Fruit fly (Drosophila melanogaster): ENCODE data around the gene cpo.
A peak's percentile ranks its signal among the peaks of the same experiment; 100 is the strongest.

The cpo gene

DNA sequence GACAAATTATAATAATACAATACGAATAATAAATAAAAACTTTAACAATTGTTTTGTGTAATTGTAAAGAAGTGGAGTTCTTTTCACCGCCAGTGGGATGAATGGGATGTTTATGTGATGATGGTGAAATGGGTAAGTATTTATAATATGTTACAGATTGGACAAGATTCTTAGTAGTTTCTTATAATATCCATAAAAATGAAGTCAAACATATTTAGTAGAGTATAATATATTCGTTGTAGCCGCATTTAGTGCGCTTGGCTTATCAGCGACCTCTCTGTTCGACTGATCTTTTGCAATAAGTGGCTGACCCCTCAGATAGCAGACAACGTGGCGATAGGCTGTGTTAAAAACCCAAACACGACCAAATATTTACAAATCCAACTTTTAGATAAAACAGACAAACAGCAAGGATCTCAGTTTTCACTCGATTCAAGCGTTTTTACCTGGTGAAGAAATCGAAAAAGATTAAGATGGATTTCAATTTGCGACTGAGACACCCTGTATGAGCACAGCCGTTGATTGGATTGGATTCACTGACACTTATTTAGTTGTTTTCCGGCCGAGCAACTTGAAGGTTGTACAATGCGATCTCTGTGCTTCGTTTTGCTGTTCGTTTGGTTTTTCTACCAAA lies 99.3 kb downstream of the cpo start, which contains the start of gene DNaseII:
Gene DNaseII, plus strand, starts transcription at position 548 of the 634 bp plus-strand sequence.
- TF ChIP-seq CHES-1-like (GFP tag; optimal IDR thresholded peaks at IDR 0.05) (peak; percentile 9), CG31388 (GFP tag; optimal IDR thresholded peaks at IDR 0.05) (no peak), CG4328 (GFP tag; optimal IDR thresholded peaks at IDR 0.05) (peak; percentile 9), luna (GFP tag; optimal IDR thresholded peaks at IDR 0.05) (no peak), kah (GFP tag; optimal IDR thresholded peaks at IDR 0.05) (no peak), Hsf (GFP tag; optimal IDR thresholded peaks at IDR 0.05) (no peak), CG1792 (GFP tag; optimal IDR thresholded peaks at IDR 0.05) (peak; percentile 19), E2f2 (GFP tag; IDR thresholded peaks at IDR 0.05) (no peak; the same call in 1 of the 2 replicates), Abd-B (GFP tag; optimal IDR thresholded peaks at IDR 0.05) (no peak), CG6854 (GFP tag; optimal IDR thresholded peaks at IDR 0.05) (no peak), CG7987 (GFP tag; optimal IDR thresholded peaks at IDR 0.05) (no peak), Sox102F (GFP tag; optimal IDR thresholded peaks at IDR 0.05) (peak; percentile 53), CG8290 (GFP tag; optimal IDR thresholded peaks at IDR 0.05) (no peak), CG8290 (tag; optimal IDR thresholded peaks at IDR 0.05) (no peak), Nf-YA (GFP tag; IDR thresholded peaks at IDR 0.05) (no peak; the same call in 1 of the 2 replicates), eve (GFP tag; optimal IDR thresholded peaks at IDR 0.05) (peak in 1 of 2 experiments; percentile 25), tin (GFP tag; optimal IDR thresholded peaks at IDR 0.05) (no peak), Doc3 (GFP tag; IDR thresholded peaks at IDR 0.05; ENCODE audit: partially characterized antibody) (no peak), mam (GFP tag; optimal IDR thresholded peaks at IDR 0.05) (no peak), Meics (GFP tag; optimal IDR thresholded peaks at IDR 0.05) (peak; percentile 53), CG11723 (GFP tag; optimal IDR thresholded peaks at IDR 0.05) (no peak), cg (GFP tag; optimal IDR thresholded peaks at IDR 0.05) (no peak), CG11560 (tag; IDR thresholded peaks at IDR 0.05) (no peak), CG8359 (GFP tag; optimal IDR thresholded peaks at IDR 0.05; ENCODE audit: borderline replicate concordance) (no peak), HHEX (GFP tag; optimal IDR thresholded peaks at IDR 0.05) (peak; percentile 41), CG5953 (GFP tag; IDR thresholded peaks at IDR 0.05) (no peak), CG10147 (GFP tag; optimal IDR thresholded peaks at IDR 0.05) (no peak), ind (GFP tag; optimal IDR thresholded peaks at IDR 0.05) (peak; percentile 38), CG15479 (GFP tag; optimal IDR thresholded peaks at IDR 0.05) (peak; percentile 85), CG7839 (tag; optimal IDR thresholded peaks at IDR 0.05) (peak; percentile 43), chinmo (GFP tag; IDR thresholded peaks at IDR 0.05; ENCODE audit: partially characterized antibody) (no peak), CG15514 (GFP tag; optimal IDR thresholded peaks at IDR 0.05) (peak; percentile 26), knrl (GFP tag; IDR thresholded peaks at IDR 0.05; ENCODE audit: partially characterized antibody) (no peak), Trl (optimal IDR thresholded peaks at IDR 0.05) (no peak), Trl (GFP tag; optimal IDR thresholded peaks at IDR 0.05) (no peak), en (GFP tag; optimal IDR thresholded peaks at IDR 0.05) (no peak), gcm (GFP tag; optimal IDR thresholded peaks at IDR 0.05) (peak; percentile 19), ems (GFP tag; optimal IDR thresholded peaks at IDR 0.05) (no peak), CTCF (GFP tag; optimal IDR thresholded peaks at IDR 0.05) (no peak), onecut (GFP tag; IDR thresholded peaks at IDR 0.05) (peak; percentile 41; the same call in 1 of the 2 replicates), CG7745 (tag; optimal IDR thresholded peaks at IDR 0.05) (no peak), CG32772 (GFP tag; IDR thresholded peaks at IDR 0.05) (no peak), mld (GFP tag; IDR thresholded peaks at IDR 0.05; ENCODE audit: partially characterized antibody) (no peak), exex (tag; optimal IDR thresholded peaks at IDR 0.05) (peak; percentile 22), lilli (GFP tag; optimal IDR thresholded peaks at IDR 0.05) (peak; percentile 32), her (GFP tag; optimal IDR thresholded peaks at IDR 0.05) (peak; percentile 44), ara (GFP tag; IDR thresholded peaks at IDR 0.05) (no peak), CG8924 (tag; optimal IDR thresholded peaks at IDR 0.05) (peak; percentile 38), fd3F (GFP tag; optimal IDR thresholded peaks at IDR 0.05) (peak; percentile 28), cwo (GFP tag; optimal IDR thresholded peaks at IDR 0.05) (peak; percentile 44), dati (GFP tag; IDR thresholded peaks at IDR 0.05) (no peak)

All from whole organism, embryonic.